Worm (Caenorhabditis elegans) whole organism, L1 larva: ENCODE results near the gene srh-45.

Experiments
- ceh-90 ChIP-seq: sonication (generic microtip); optimal IDR thresholded peaks from 2 replicates; lab custom pipeline; 2016; ENCODE audit warnings: missing genetic modification characterization, missing compliant biosample characterization
- efl-3 ChIP-seq: fragments of 200-800 bp; sonication (Bioruptor generic); optimal IDR thresholded peaks from 2 replicates; lab custom pipeline; 2018; ENCODE audit warnings: mild to moderate bottlenecking, missing genetic modification characterization, missing compliant biosample characterization
- hlh-4 ChIP-seq: sonication (generic microtip); optimal IDR thresholded peaks from 2 replicates; lab custom pipeline; 2016; ENCODE audit warnings: mild to moderate bottlenecking, missing genetic modification characterization, missing compliant biosample characterization
- lin-13 ChIP-seq: fragments of 150-350 bp; optimal IDR thresholded peaks from 2 replicates; lab custom pipeline; 2014; ENCODE audit warnings: missing biosample characterization, missing genetic modification reagents, missing genetic modification characterization
- lin-15B ChIP-seq: fragments of 150-350 bp; sonication (generic microtip); optimal IDR thresholded peaks from 3 replicates; lab custom pipeline; 2014; ENCODE audit warnings: missing biosample characterization, missing genetic modification characterization
- lir-3 ChIP-seq: sonication (generic microtip); optimal IDR thresholded peaks from 2 replicates; lab custom pipeline; 2016; ENCODE audit warnings: mild to moderate bottlenecking, missing genetic modification characterization, moderate library complexity, missing compliant biosample characterization; ENCODE audit not compliant: poor library complexity
- nhr-90 ChIP-seq: sonication (generic microtip); optimal IDR thresholded peaks from 2 replicates; lab custom pipeline; 2016; ENCODE audit warnings: mild to moderate bottlenecking, missing genetic modification characterization, missing compliant biosample characterization; ENCODE audit not compliant: poor library complexity
- zag-1 ChIP-seq: fragments of 150-350 bp; optimal IDR thresholded peaks from 2 replicates; lab custom pipeline; 2014; ENCODE audit warnings: missing biosample characterization, missing genetic modification characterization

ce11 chrV:11308915-11309314 lies 4.1 kb upstream of the srh-45 start:
- TF ChIP-seq lir-3 (tag; lab: Kevin White, UChicago) (no peak), hlh-4 (no peak), efl-3 (GFP tag; lab: Kevin White, UChicago) (no peak), zag-1 (tag; lab: Kevin White, UChicago) (no peak), nhr-90 (no peak), lin-13 (GFP tag; lab: Kevin White, UChicago) (no peak), lin-15B (tag; lab: Kevin White, UChicago) (no peak), ceh-90 (tag; lab: Kevin White, UChicago) (no peak)
